Worm (Caenorhabditis elegans): Measurements from ENCODE around the gene nlp-21.

DNA sequence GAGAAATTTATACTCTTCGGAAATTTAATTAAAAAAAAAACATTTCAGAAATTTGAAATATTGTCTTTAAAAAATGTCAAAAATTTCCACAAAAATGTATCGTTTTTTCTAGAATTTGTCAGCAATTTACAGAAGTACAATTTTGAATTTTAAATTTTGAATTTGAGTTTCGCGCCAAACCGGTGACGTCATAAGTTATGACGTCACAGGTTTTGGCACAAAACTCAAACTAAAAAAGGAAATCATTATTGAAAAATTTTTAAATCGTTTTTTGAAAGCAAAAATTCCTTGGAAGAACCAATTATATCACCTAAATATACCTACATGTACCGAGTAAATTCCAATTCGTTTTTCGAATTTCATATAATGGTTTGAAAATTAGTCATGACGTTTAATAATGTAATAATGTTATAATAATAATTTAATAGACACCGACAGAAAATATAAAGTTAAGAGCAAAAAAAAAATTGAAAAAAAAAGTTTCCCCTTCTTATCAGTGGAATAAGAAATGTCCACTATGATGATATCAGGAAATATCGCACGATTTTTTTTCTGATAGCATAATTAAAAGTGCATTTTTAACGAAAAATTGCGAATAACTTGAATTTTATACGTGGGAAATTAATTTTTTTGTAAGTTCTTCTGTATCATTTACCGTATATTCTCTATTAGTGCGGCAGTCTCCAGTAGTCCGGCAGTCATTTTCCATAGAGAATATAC lies 42.8 kb downstream of the nlp-21 start:
- TF ChIP-seq scrt-1 (GFP tag; IDR thresholded peaks at IDR 0.05) = no peak
- no peak for TF ChIP-seq hmg-4 (GFP tag; optimal IDR thresholded peaks at IDR 0.05)
- no peak for TF ChIP-seq hmbx-1 (tag; optimal IDR thresholded peaks at IDR 0.05)
- no peak for TF ChIP-seq hnd-1 (tag; optimal IDR thresholded peaks at IDR 0.05)
- TF ChIP-seq ama-1 (optimal IDR thresholded peaks at IDR 0.05) = no peak
- TF ChIP-seq F13C5.2 (tag; optimal IDR thresholded peaks at IDR 0.05) = no peak
- TF ChIP-seq sea-1 (GFP tag; conservative IDR thresholded peaks at IDR 0.05) = no peak
